Worm (Caenorhabditis elegans) whole organism, L4 larva: ENCODE measurements around the gene F22B7.3.

ENCODE experiments used
- F10B5.3 ChIP-seq: sonication (generic microtip); optimal IDR thresholded peaks from 2 replicates; lab custom pipeline; 2016; ENCODE audit warnings: mild to moderate bottlenecking, missing genetic modification characterization, missing compliant biosample characterization
- ceh-32 ChIP-seq: sonication (generic microtip); optimal IDR thresholded peaks from 2 replicates; lab custom pipeline; 2016; ENCODE audit warnings: mild to moderate bottlenecking, missing genetic modification characterization, missing compliant biosample characterization; ENCODE audit not compliant: poor library complexity
- fos-1 ChIP-seq: fragments of 150-350 bp; optimal IDR thresholded peaks from 2 replicates; lab custom pipeline; 2014; ENCODE audit warnings: missing biosample characterization, missing genetic modification characterization
- hmg-1.1 ChIP-seq: fragments of 200-800 bp; sonication (Bioruptor generic); IDR thresholded peaks from 2 replicates; pipeline ENCODE4 v1.3.6; 2022; ENCODE audit warnings: missing genetic modification reagents, missing genetic modification characterization, missing compliant biosample characterization
- lin-1 ChIP-seq: fragments of 200-800 bp; sonication (Bioruptor generic); IDR thresholded peaks from 2 replicates; pipeline ENCODE4 v1.3.6; 2022; ENCODE audit warnings: missing genetic modification reagents, missing genetic modification characterization, missing compliant biosample characterization
- lin-39 ChIP-seq: fragments of 150-350 bp; optimal IDR thresholded peaks from 2 replicates; lab custom pipeline; 2014; ENCODE audit warnings: missing biosample characterization, missing genetic modification reagents, missing genetic modification characterization
- lir-3 ChIP-seq: sonication (generic microtip); optimal IDR thresholded peaks from 2 replicates; lab custom pipeline; 2016; ENCODE audit warnings: mild to moderate bottlenecking, missing genetic modification characterization, missing compliant biosample characterization
- nhr-11 ChIP-seq: fragments of 150-350 bp; optimal IDR thresholded peaks from 2 replicates; lab custom pipeline; 2014; ENCODE audit warnings: missing biosample characterization, missing genetic modification characterization
- nhr-25 ChIP-seq: sonication (generic microtip); optimal IDR thresholded peaks from 2 replicates; lab custom pipeline; 2017; ENCODE audit warnings: missing genetic modification characterization, mild to moderate bottlenecking, missing compliant biosample characterization, antibody characterized with exemption, moderate library complexity, borderline replicate concordance; ENCODE audit not compliant: insufficient read depth
- nhr-28 ChIP-seq: fragments of 150-350 bp; optimal IDR thresholded peaks from 2 replicates; lab custom pipeline; 2014; ENCODE audit warnings: missing biosample characterization, missing genetic modification characterization
- nhr-76 ChIP-seq: fragments of 150-350 bp; optimal IDR thresholded peaks from 2 replicates; lab custom pipeline; 2014; ENCODE audit warnings: missing biosample characterization, missing genetic modification characterization
- unc-62 ChIP-seq, 3 experiments: fragments of 150-350 bp in 1 of 3; sonication (generic microtip); optimal IDR thresholded peaks in 2 of 3; peaks in 1 of 3; 1 replicate in 1 of 3; 2 replicates in 2 of 3; lab custom pipeline; 2014 to 2017; ENCODE audit warnings: missing biosample characterization in 3 of 3, missing genetic modification characterization in 3 of 3, missing genetic modification reagents in 3 of 3, missing genotype in 1 of 3
- ztf-11 ChIP-seq: fragments of 150-350 bp; optimal IDR thresholded peaks from 2 replicates; lab custom pipeline; 2014; ENCODE audit warnings: missing biosample characterization, missing genetic modification characterization

ce11 chrIII:8674980-8675485 is 26.3 kb downstream of the F22B7.3 start, which contains the start of gene pgl-2:
- TF ChIP-seq nhr-76 (no peak), ztf-11 (tag; lab: Kevin White, UChicago) (no peak), ceh-32 (tag; lab: Kevin White, UChicago) (no peak), nhr-25 (tag; lab: Kevin White, UChicago) (no peak), fos-1 (tag; lab: Kevin White, UChicago) (no peak), lir-3 (tag; lab: Kevin White, UChicago) (no peak), lin-1 (GFP tag; lab: Robert Waterston, UW) (no peak), nhr-28 (tag; lab: Kevin White, UChicago) (no peak), nhr-11 (tag; lab: Kevin White, UChicago) (no peak), lin-39 (tag; lab: Kevin White, UChicago) (no peak), F10B5.3 (tag; lab: Kevin White, UChicago) (no peak), unc-62 (GFP tag; optimal IDR thresholded peaks at IDR 0.05 in 1 of 2; lab: Kevin White, UChicago) (no peak), unc-62 (tag; optimal IDR thresholded peaks at IDR 0.05; lab: Kevin White, UChicago) (no peak), hmg-1.1 (GFP tag; lab: Robert Waterston, UW) (no peak)
